Fruit fly (Drosophila melanogaster): Measurements from ENCODE around the gene twit.

DNA sequence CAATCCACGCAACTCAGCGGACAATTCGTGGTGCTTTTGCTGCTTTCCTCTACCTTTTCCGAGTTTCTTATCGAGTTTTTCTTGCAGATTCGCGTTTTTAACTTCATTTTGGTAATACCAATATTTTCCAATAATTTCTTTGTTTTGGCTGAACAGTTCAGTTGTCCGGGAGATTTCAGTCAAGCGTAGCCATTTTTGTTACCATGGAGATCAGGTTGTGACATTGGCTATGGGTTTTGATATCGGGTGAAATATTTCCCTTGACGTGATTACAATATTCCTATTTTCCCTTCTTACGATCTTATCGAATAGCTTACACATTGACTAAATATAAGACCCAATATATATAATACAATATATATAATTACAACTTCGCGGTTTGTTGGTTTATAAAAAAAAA is 16.9 kb upstream of the twit start, which contains the start of gene Oseg5:
- TF ChIP-seq CG16863 (GFP tag; optimal IDR thresholded peaks at IDR 0.05) (no peak), unc-4 (GFP tag; IDR thresholded peaks at IDR 0.05; ENCODE audit: partially characterized antibody) (no peak), klu (GFP tag; IDR thresholded peaks at IDR 0.05) (no peak), CG8924 (tag; optimal IDR thresholded peaks at IDR 0.05) (no peak), B-H1 (GFP tag; IDR thresholded peaks at IDR 0.05) (no peak), pan (optimal IDR thresholded peaks at IDR 0.05) (no peak), pan (GFP tag; optimal IDR thresholded peaks at IDR 0.05 in 1 of 2, IDR thresholded peaks at IDR 0.05 in 1 of 2) (no peak), tin (GFP tag; optimal IDR thresholded peaks at IDR 0.05) (no peak), CG18476 (GFP tag; optimal IDR thresholded peaks at IDR 0.05) (no peak), CG17361 (GFP tag; IDR thresholded peaks at IDR 0.05) (no peak)

Data from whole organism, embryonic.